Worm (Caenorhabditis elegans): Measurements from ENCODE around the gene jtr-1.

Gene jtr-1

DNA sequence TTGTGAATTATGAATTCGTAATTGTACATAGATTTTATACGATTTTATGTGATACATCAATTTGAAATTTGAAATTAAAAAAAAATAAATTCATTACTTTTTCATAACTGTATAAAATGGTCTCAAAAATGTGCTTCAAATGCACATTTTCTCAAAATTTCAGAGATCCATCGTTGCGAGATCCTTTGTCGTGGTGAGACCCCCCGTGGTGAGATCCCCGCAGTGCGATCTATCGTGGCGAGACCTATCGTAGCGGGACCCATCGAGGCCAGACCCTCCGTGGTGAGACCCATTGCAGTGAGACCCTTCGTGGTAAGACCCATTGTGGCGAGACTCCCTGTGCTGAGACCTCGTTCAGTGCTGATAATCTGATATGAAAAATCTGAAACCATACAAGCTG, 38.7 kb downstream of the jtr-1 start:
- TF ChIP-seq flt-1 (GFP tag; IDR thresholded peaks at IDR 0.05): no peak
- TF ChIP-seq ztf-29 (GFP tag; IDR thresholded peaks at IDR 0.05): no peak
- TF ChIP-seq klf-2 (GFP tag; conservative IDR thresholded peaks at IDR 0.05): no peak
- TF ChIP-seq cog-1 (tag; optimal IDR thresholded peaks at IDR 0.05): no peak
- TF ChIP-seq med-1 (GFP tag; optimal IDR thresholded peaks at IDR 0.05; ENCODE audit: insufficient read depth): no peak
- TF ChIP-seq ztf-23 (GFP tag; IDR thresholded peaks at IDR 0.05): no peak
- no peak for TF ChIP-seq T22C8.4 (GFP tag; IDR thresholded peaks at IDR 0.05)
- no peak for TF ChIP-seq tab-1 (GFP tag; IDR thresholded peaks at IDR 0.05)
- TF ChIP-seq ref-1 (GFP tag; conservative IDR thresholded peaks at IDR 0.05): no peak

- no peak for TF ChIP-seq tab-1 (GFP tag; IDR thresholded peaks at IDR 0.05)
- no peak for TF ChIP-seq cog-1 (tag; optimal IDR thresholded peaks at IDR 0.05)
- no peak for TF ChIP-seq ref-1 (GFP tag; conservative IDR thresholded peaks at IDR 0.05)
- no peak for TF ChIP-seq ztf-23 (GFP tag; IDR thresholded peaks at IDR 0.05)
- TF ChIP-seq med-1 (GFP tag; optimal IDR thresholded peaks at IDR 0.05; ENCODE audit: insufficient read depth): no peak
Measured at ce11 chrIV:1459826-1460489, 39.2 kb downstream of the jtr-1 start.

ce11 chrIV:1460686-1461085, 40.0 kb downstream of the jtr-1 start, which contains the start of gene col-106:
Gene col-106 (minus strand): TSS chrIV:1460786.
- TF ChIP-seq flt-1 (GFP tag; IDR thresholded peaks at IDR 0.05): no peak

DNA sequence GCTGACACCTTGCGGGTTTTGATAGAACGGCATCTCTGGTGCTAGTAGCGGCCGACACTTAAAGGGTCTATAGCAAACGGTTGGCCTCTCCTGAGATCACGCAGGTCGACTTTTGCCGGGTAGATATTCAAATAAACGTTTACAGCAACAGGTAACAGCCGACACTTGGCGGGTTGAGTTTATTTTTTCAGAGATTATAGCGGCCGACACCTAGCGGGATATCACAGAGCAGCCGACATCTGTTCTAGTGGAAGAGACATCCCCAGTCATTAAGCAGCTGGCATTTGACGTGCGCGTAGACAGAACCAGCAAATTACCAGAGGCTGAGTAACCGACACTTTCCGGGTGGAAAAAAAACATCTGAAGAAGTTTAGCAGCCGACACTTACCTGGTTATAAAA, 40.7 kb downstream of the jtr-1 start:
- TF ChIP-seq ztf-23 (GFP tag; IDR thresholded peaks at IDR 0.05) (no peak), ref-1 (GFP tag; conservative IDR thresholded peaks at IDR 0.05) (no peak)

DNA sequence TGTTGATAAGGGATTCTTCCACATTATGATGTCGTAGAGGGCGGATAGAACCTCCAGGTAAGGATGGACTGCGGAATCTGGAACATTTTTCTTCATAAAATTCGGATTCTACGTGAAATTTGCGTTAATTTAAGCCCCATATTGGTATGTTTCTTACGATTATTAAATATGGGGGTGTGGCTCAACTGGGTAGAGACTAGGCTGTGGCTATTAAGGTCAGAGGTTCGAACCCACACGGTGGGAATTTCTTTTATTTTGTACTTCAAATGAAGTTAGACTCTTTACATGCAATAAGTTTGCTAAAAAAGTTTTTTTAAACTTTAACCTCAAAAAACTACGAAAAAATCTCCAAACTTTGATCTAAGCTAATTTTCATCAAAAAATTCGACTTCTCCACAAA, 44.7 kb downstream of the jtr-1 start:
- TF ChIP-seq ztf-23 (GFP tag; IDR thresholded peaks at IDR 0.05) (no peak), med-1 (GFP tag; optimal IDR thresholded peaks at IDR 0.05; ENCODE audit: insufficient read depth) (no peak), flt-1 (GFP tag; IDR thresholded peaks at IDR 0.05) (no peak), ref-1 (GFP tag; conservative IDR thresholded peaks at IDR 0.05) (no peak), klf-2 (GFP tag; conservative IDR thresholded peaks at IDR 0.05) (no peak), T22C8.4 (GFP tag; IDR thresholded peaks at IDR 0.05) (no peak), ztf-29 (GFP tag; IDR thresholded peaks at IDR 0.05) (no peak), cog-1 (tag; optimal IDR thresholded peaks at IDR 0.05) (no peak), tab-1 (GFP tag; IDR thresholded peaks at IDR 0.05) (no peak)

DNA sequence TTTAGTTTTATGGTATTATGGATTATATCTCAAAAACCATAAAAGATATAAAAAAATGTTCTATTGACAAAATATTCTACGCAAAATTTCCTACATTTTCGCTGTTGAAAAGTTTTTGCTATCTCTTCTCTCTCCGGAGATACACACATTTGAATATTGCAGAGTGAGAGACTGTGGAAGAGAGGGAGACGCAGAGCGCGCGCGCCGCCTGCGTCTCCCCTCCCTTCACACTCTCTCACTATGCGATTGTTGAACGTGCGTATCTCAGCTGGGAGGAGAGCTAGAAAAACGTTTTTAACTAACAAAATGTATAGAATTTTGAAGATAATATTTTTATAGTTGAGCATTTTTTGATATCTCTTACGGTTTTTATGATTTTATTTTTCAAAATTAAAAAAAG, 48.4 kb downstream of the jtr-1 start:
- no peak for TF ChIP-seq flt-1 (GFP tag; IDR thresholded peaks at IDR 0.05)
- TF ChIP-seq T22C8.4 (GFP tag; IDR thresholded peaks at IDR 0.05): no peak
- TF ChIP-seq ref-1 (GFP tag; conservative IDR thresholded peaks at IDR 0.05): no peak
- no peak for TF ChIP-seq ztf-23 (GFP tag; IDR thresholded peaks at IDR 0.05)
- no peak for TF ChIP-seq tab-1 (GFP tag; IDR thresholded peaks at IDR 0.05)
- no peak for TF ChIP-seq cog-1 (tag; optimal IDR thresholded peaks at IDR 0.05)
- TF ChIP-seq ztf-29 (GFP tag; IDR thresholded peaks at IDR 0.05): no peak
- TF ChIP-seq med-1 (GFP tag; optimal IDR thresholded peaks at IDR 0.05; ENCODE audit: insufficient read depth): no peak
- no peak for TF ChIP-seq klf-2 (GFP tag; conservative IDR thresholded peaks at IDR 0.05)

DNA sequence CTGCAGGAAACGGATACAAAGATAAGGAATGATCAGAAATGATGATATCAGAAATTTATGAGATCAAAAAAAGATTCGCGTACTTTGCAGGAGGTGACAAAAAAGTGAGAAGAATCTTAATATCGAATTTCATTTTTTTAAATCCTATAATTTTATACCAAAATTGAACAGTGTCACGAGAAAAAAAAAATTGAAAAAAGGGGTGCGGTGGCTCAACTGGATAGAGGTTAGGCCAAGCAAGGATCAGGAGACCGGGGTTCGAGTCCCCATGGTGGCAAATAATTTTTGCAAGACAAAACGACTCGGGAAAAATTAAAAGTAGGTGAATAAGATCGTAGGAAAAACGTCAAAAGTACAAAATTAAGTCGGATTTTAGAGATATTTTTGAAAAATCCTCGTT, 49.6 kb downstream of the jtr-1 start:
- no peak for TF ChIP-seq klf-2 (GFP tag; conservative IDR thresholded peaks at IDR 0.05)
- no peak for TF ChIP-seq ztf-29 (GFP tag; IDR thresholded peaks at IDR 0.05)
- TF ChIP-seq ztf-23 (GFP tag; IDR thresholded peaks at IDR 0.05): no peak
- no peak for TF ChIP-seq med-1 (GFP tag; optimal IDR thresholded peaks at IDR 0.05; ENCODE audit: insufficient read depth)
- no peak for TF ChIP-seq ref-1 (GFP tag; conservative IDR thresholded peaks at IDR 0.05)
